Worm (Caenorhabditis elegans): Measurements from ENCODE around the gene Y44A6D.1.

Y44A6D.1 gene

ce11 chrV:20755494-20755893 is 34.3 kb downstream of the Y44A6D.1 start:
- no peak for TF ChIP-seq daf-16 (GFP tag; optimal IDR thresholded peaks at IDR 0.05)
- peak; percentile 6 for TF ChIP-seq daf-16 (tag; optimal IDR thresholded peaks at IDR 0.05)
- TF ChIP-seq zfp-2 (tag; optimal IDR thresholded peaks at IDR 0.05) = no peak
- no peak for TF ChIP-seq mxl-2 (GFP tag; conservative IDR thresholded peaks at IDR 0.05)
- no peak for TF ChIP-seq dpl-1 (GFP tag; optimal IDR thresholded peaks at IDR 0.05)
- no peak for TF ChIP-seq Y105C5A.15 (GFP tag; IDR thresholded peaks at IDR 0.05)
- no peak for TF ChIP-seq unc-130 (GFP tag; optimal IDR thresholded peaks at IDR 0.05)
- no peak for TF ChIP-seq F49E8.2 (tag; optimal IDR thresholded peaks at IDR 0.05; ENCODE audit: borderline replicate concordance)
- no peak for TF ChIP-seq madf-5 (GFP tag; IDR thresholded peaks at IDR 0.05)
- peak; percentile 21 for TF ChIP-seq dve-1 (tag; optimal IDR thresholded peaks at IDR 0.05; ENCODE audit: insufficient read depth)
- TF ChIP-seq pha-4 (GFP tag; IDR thresholded peaks at IDR 0.05) = peak; percentile 6; the same call in 1 of the 2 replicates
- TF ChIP-seq pha-4 (tag; optimal IDR thresholded peaks at IDR 0.05) = peak; percentile 81
- TF ChIP-seq zip-2 (tag; optimal IDR thresholded peaks at IDR 0.05) = no peak
- no peak for TF ChIP-seq nhr-77 (tag; optimal IDR thresholded peaks at IDR 0.05)
- peak; percentile 69 for TF ChIP-seq aha-1 (tag)
- no peak for TF ChIP-seq mep-1 (tag; optimal IDR thresholded peaks at IDR 0.05)

ce11 chrV:20753838-20754503 is 35.9 kb downstream of the Y44A6D.1 start:
- no peak for TF ChIP-seq ceh-20 (GFP tag; IDR thresholded peaks at IDR 0.05)
- no peak for TF ChIP-seq lir-3 (tag; optimal IDR thresholded peaks at IDR 0.05)
- no peak for TF ChIP-seq daf-16 (GFP tag; optimal IDR thresholded peaks at IDR 0.05)
- peak; percentile 41 for TF ChIP-seq daf-16 (tag; optimal IDR thresholded peaks at IDR 0.05)
- no peak for TF ChIP-seq dmd-8 (GFP tag; IDR thresholded peaks at IDR 0.05)
- TF ChIP-seq spr-3 (GFP tag; optimal IDR thresholded peaks at IDR 0.05) = no peak
- no peak for TF ChIP-seq nhr-111 (GFP tag; optimal IDR thresholded peaks at IDR 0.05)
- peak; percentile 9 for TF ChIP-seq ceh-28 (tag; optimal IDR thresholded peaks at IDR 0.05)
- TF ChIP-seq Y105C5A.15 (GFP tag; IDR thresholded peaks at IDR 0.05) = no peak
- no peak for TF ChIP-seq dmd-6 (GFP tag; IDR thresholded peaks at IDR 0.05)
- no peak for TF ChIP-seq sdz-12 (GFP tag; optimal IDR thresholded peaks at IDR 0.05)
- peak; percentile 67 for TF ChIP-seq pqm-1 (tag; optimal IDR thresholded peaks at IDR 0.05)
- no peak for TF ChIP-seq Y5F2A.4 (GFP tag; optimal IDR thresholded peaks at IDR 0.05)
- TF ChIP-seq zip-2 (tag; optimal IDR thresholded peaks at IDR 0.05) = no peak
- no peak for TF ChIP-seq nhr-77 (tag; optimal IDR thresholded peaks at IDR 0.05)
- no peak for TF ChIP-seq ztf-7 (tag; optimal IDR thresholded peaks at IDR 0.05)
- no peak for TF ChIP-seq pha-4 (GFP tag; IDR thresholded peaks at IDR 0.05)
- peak; percentile 72 for TF ChIP-seq pha-4 (tag; optimal IDR thresholded peaks at IDR 0.05)
- no peak for TF ChIP-seq daf-19 (GFP tag; conservative IDR thresholded peaks at IDR 0.05)
- TF ChIP-seq hlh-11 (tag; optimal IDR thresholded peaks at IDR 0.05) = peak; percentile 15

DNA sequence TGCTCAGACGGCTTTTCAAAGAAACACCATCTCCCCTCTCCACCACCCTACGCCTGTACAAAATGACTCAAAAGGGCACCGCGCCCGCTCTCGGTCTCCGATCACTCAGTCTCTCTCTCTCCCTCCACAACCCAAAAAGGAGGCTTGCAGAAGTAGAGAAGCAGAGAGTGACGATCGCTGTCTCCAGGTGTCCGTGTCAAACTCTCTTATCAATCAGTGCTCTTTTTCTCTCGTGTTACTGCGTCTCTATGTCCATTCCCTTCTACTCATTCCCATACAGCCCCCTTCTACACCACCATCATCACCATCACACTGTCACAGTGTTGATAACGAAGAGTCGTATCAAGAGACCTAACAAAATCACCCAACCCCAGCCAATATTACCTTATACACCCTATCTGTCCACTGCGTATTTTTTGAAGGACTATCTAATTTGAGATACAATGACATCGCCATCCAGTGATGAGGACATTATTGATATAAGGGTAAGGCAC is 37.2 kb downstream of the Y44A6D.1 start, which contains the start of gene pha-4:
TSS of gene pha-4 (plus strand) at position 444 of the 494 bp plus-strand sequence.
- peak; percentile 20 for TF ChIP-seq nhr-77 (tag; optimal IDR thresholded peaks at IDR 0.05)
- peak; percentile 32 for TF ChIP-seq nhr-102 (tag; optimal IDR thresholded peaks at IDR 0.05)
- TF ChIP-seq daf-8 (GFP tag; IDR thresholded peaks at IDR 0.05) = no peak
- TF ChIP-seq set-16 (GFP tag; IDR thresholded peaks at IDR 0.05) = peak; percentile 43
- TF ChIP-seq fkh-10 (GFP tag; optimal IDR thresholded peaks at IDR 0.05) = no peak
- no peak for TF ChIP-seq nhr-11 (tag; optimal IDR thresholded peaks at IDR 0.05)
- TF ChIP-seq F10B5.3 (tag; optimal IDR thresholded peaks at IDR 0.05) = no peak
- TF ChIP-seq daf-19 (GFP tag; conservative IDR thresholded peaks at IDR 0.05) = no peak
- TF ChIP-seq ztf-11 (tag; optimal IDR thresholded peaks at IDR 0.05) = no peak
- TF ChIP-seq aha-1 (tag) = peak; percentile 23
- TF ChIP-seq hlh-30 (tag; optimal IDR thresholded peaks at IDR 0.05; ENCODE audit: insufficient read depth) = peak; percentile 54
- peak; percentile 11; the same call in 1 of the 2 replicates for TF ChIP-seq T26A8.4 (GFP tag; IDR thresholded peaks at IDR 0.05)
- peak; percentile 76 for TF ChIP-seq mxl-3 (GFP tag; optimal IDR thresholded peaks at IDR 0.05)
- no peak for TF ChIP-seq duxl-1 (tag; optimal IDR thresholded peaks at IDR 0.05; ENCODE audit: poor library complexity)
- no peak for TF ChIP-seq saeg-2 (GFP tag; IDR thresholded peaks at IDR 0.05)
- peak in 1 of 2 experiments; percentile 8 for TF ChIP-seq hif-1 (tag; optimal IDR thresholded peaks at IDR 0.05)
- peak; percentile 59 for TF ChIP-seq pqm-1 (tag; optimal IDR thresholded peaks at IDR 0.05)
- peak; percentile 79 for TF ChIP-seq dve-1 (tag; optimal IDR thresholded peaks at IDR 0.05; ENCODE audit: insufficient read depth)
- TF ChIP-seq nhr-111 (GFP tag; optimal IDR thresholded peaks at IDR 0.05) = no peak
- peak; percentile 64; the same call in 1 of the 2 replicates for TF ChIP-seq dmd-6 (GFP tag; IDR thresholded peaks at IDR 0.05)
- TF ChIP-seq daf-16 (GFP tag; optimal IDR thresholded peaks at IDR 0.05) = no peak
- TF ChIP-seq daf-16 (tag; optimal IDR thresholded peaks at IDR 0.05) = peak; percentile 45
- TF ChIP-seq hlh-11 (tag; optimal IDR thresholded peaks at IDR 0.05) = peak; percentile 88
- peak; percentile 59 for TF ChIP-seq mes-2 (tag; optimal IDR thresholded peaks at IDR 0.05; ENCODE audit: poor library complexity, severe bottlenecking)
- no peak for TF ChIP-seq dmd-9 (GFP tag; IDR thresholded peaks at IDR 0.05)
